Worm (Caenorhabditis elegans) whole organism, mixed stage, embryonic: ENCODE measurements around the gene ZK512.8.

ENCODE experiments used
- bed-3 ChIP-seq: fragments of 200-800 bp; sonication (Bioruptor generic); optimal IDR thresholded peaks from 3 replicates; lab custom pipeline; 2018; ENCODE audit warnings: mild to moderate bottlenecking, missing genetic modification characterization, moderate library complexity, missing compliant biosample characterization
- ces-1 ChIP-seq: fragments of 150-350 bp; optimal IDR thresholded peaks from 2 replicates; lab custom pipeline; 2014; ENCODE audit warnings: missing biosample characterization, missing genetic modification reagents, missing genetic modification characterization
- flh-1 ChIP-seq: fragments of 200-800 bp; sonication (Bioruptor generic); optimal IDR thresholded peaks from 2 replicates; lab custom pipeline; 2018; ENCODE audit warnings: mild to moderate bottlenecking, missing genetic modification characterization, moderate library complexity, missing compliant biosample characterization
- lsy-2 ChIP-seq: fragments of 150-350 bp; optimal IDR thresholded peaks from 2 replicates; lab custom pipeline; 2014; ENCODE audit warnings: missing biosample characterization, missing genetic modification characterization
- nhr-76 ChIP-seq: sonication (generic microtip); optimal IDR thresholded peaks from 2 replicates; lab custom pipeline; 2017; ENCODE audit warnings: missing biosample characterization, missing genetic modification characterization
- unc-62 ChIP-seq: fragments of 150-350 bp; optimal IDR thresholded peaks from 2 replicates; lab custom pipeline; 2014; ENCODE audit warnings: missing biosample characterization, missing genetic modification reagents, missing genetic modification characterization
- zip-8 ChIP-seq: fragments of 150-350 bp; optimal IDR thresholded peaks from 2 replicates; lab custom pipeline; 2014; ENCODE audit warnings: missing biosample characterization, missing genetic modification characterization

DNA sequence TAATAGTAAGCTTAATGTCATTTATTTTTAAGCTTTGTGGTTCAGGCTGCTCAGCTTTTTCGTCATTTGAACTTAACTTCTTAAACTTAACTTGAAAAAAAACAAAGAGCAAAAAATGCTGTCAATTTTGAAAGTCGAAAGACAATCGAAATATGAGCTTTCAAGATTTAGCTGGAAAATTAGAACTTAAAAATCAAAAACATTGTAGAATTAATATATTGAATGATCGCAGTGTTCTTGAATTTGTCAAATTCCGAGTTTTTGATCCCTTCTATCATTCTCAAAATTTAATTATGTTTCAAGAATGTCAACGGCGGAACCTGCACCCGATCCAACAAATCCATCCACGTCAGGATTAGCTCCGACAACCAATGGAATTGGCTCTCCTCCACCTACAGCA lies 35.4 kb downstream of the ZK512.8 start, which contains the start of gene tax-4:
- no peak for TF ChIP-seq nhr-76 (tag; lab: Kevin White, UChicago)
- no peak for TF ChIP-seq bed-3 (GFP tag; lab: Kevin White, UChicago)
- no peak for TF ChIP-seq ces-1 (GFP tag; lab: Kevin White, UChicago)
- TF ChIP-seq lsy-2 (tag; lab: Kevin White, UChicago) = no peak
- no peak for TF ChIP-seq flh-1 (GFP tag; lab: Kevin White, UChicago)
- TF ChIP-seq unc-62 (GFP tag; lab: Kevin White, UChicago) = no peak
- no peak for TF ChIP-seq zip-8
